Worm (Caenorhabditis elegans): ENCODE measurements around the gene bgal-2.
A peak's percentile ranks its signal among the peaks of the same experiment; 100 is the strongest.

bgal-2 gene

ce11 chrX:6784181-6784580 is at the start of gene bgal-2:
TSS of gene bgal-2 (plus strand) at chrX:6784411.
- no peak for TF ChIP-seq tab-1 (GFP tag; IDR thresholded peaks at IDR 0.05)
- TF ChIP-seq ztf-29 (GFP tag; IDR thresholded peaks at IDR 0.05): no peak
- TF ChIP-seq med-1 (GFP tag; optimal IDR thresholded peaks at IDR 0.05; ENCODE audit: insufficient read depth): no peak
- no peak for TF ChIP-seq ztf-23 (GFP tag; IDR thresholded peaks at IDR 0.05)
- no peak for TF ChIP-seq T22C8.4 (GFP tag; IDR thresholded peaks at IDR 0.05)
- no peak for TF ChIP-seq cog-1 (tag; optimal IDR thresholded peaks at IDR 0.05)

ce11 chrX:6735494-6735893 is 48.7 kb upstream of the bgal-2 start:
- TF ChIP-seq ztf-23 (GFP tag; IDR thresholded peaks at IDR 0.05) (no peak), klf-2 (GFP tag; conservative IDR thresholded peaks at IDR 0.05) (no peak), med-1 (GFP tag; optimal IDR thresholded peaks at IDR 0.05; ENCODE audit: insufficient read depth) (no peak), cog-1 (tag; optimal IDR thresholded peaks at IDR 0.05) (no peak), ztf-29 (GFP tag; IDR thresholded peaks at IDR 0.05) (no peak), flt-1 (GFP tag; IDR thresholded peaks at IDR 0.05) (no peak)

ce11 chrX:6736358-6736991 is 47.7 kb upstream of the bgal-2 start:
- TF ChIP-seq ref-1 (GFP tag; conservative IDR thresholded peaks at IDR 0.05): no peak
- no peak for TF ChIP-seq klf-2 (GFP tag; conservative IDR thresholded peaks at IDR 0.05)
- TF ChIP-seq T22C8.4 (GFP tag; IDR thresholded peaks at IDR 0.05): no peak
- TF ChIP-seq med-1 (GFP tag; optimal IDR thresholded peaks at IDR 0.05; ENCODE audit: insufficient read depth): no peak
- no peak for TF ChIP-seq cog-1 (tag; optimal IDR thresholded peaks at IDR 0.05)
- no peak for TF ChIP-seq tab-1 (GFP tag; IDR thresholded peaks at IDR 0.05)
- TF ChIP-seq flt-1 (GFP tag; IDR thresholded peaks at IDR 0.05): no peak
- no peak for TF ChIP-seq ztf-23 (GFP tag; IDR thresholded peaks at IDR 0.05)
- no peak for TF ChIP-seq ztf-29 (GFP tag; IDR thresholded peaks at IDR 0.05)

- TF ChIP-seq flt-1 (GFP tag; IDR thresholded peaks at IDR 0.05) (no peak), T22C8.4 (GFP tag; IDR thresholded peaks at IDR 0.05) (no peak), cog-1 (tag; optimal IDR thresholded peaks at IDR 0.05) (peak; percentile 64), tab-1 (GFP tag; IDR thresholded peaks at IDR 0.05) (no peak), ztf-23 (GFP tag; IDR thresholded peaks at IDR 0.05) (no peak), ref-1 (GFP tag; conservative IDR thresholded peaks at IDR 0.05) (no peak)
Measured at ce11 chrX:6737329-6738008, 46.7 kb upstream of the bgal-2 start.

- TF ChIP-seq ztf-23 (GFP tag; IDR thresholded peaks at IDR 0.05) (no peak), klf-2 (GFP tag; conservative IDR thresholded peaks at IDR 0.05) (no peak)
Measured at ce11 chrX:6738535-6738934, 45.7 kb upstream of the bgal-2 start.

- TF ChIP-seq ref-1 (GFP tag; conservative IDR thresholded peaks at IDR 0.05): no peak
- TF ChIP-seq ztf-29 (GFP tag; IDR thresholded peaks at IDR 0.05): no peak
- TF ChIP-seq med-1 (GFP tag; optimal IDR thresholded peaks at IDR 0.05; ENCODE audit: insufficient read depth): no peak
- TF ChIP-seq flt-1 (GFP tag; IDR thresholded peaks at IDR 0.05): no peak
Measured at ce11 chrX:6739034-6740008, 44.9 kb upstream of the bgal-2 start.

- TF ChIP-seq ref-1 (GFP tag; conservative IDR thresholded peaks at IDR 0.05) (no peak), med-1 (GFP tag; optimal IDR thresholded peaks at IDR 0.05; ENCODE audit: insufficient read depth) (no peak), cog-1 (tag; optimal IDR thresholded peaks at IDR 0.05) (no peak), flt-1 (GFP tag; IDR thresholded peaks at IDR 0.05) (no peak), klf-2 (GFP tag; conservative IDR thresholded peaks at IDR 0.05) (no peak), tab-1 (GFP tag; IDR thresholded peaks at IDR 0.05) (no peak), ztf-29 (GFP tag; IDR thresholded peaks at IDR 0.05) (no peak), T22C8.4 (GFP tag; IDR thresholded peaks at IDR 0.05) (no peak), ztf-23 (GFP tag; IDR thresholded peaks at IDR 0.05) (no peak)
Measured at ce11 chrX:6740282-6740982, 43.8 kb upstream of the bgal-2 start.

ce11 chrX:6740983-6741365 is 43.2 kb upstream of the bgal-2 start:
- TF ChIP-seq ref-1 (GFP tag; conservative IDR thresholded peaks at IDR 0.05) (no peak), med-1 (GFP tag; optimal IDR thresholded peaks at IDR 0.05; ENCODE audit: insufficient read depth) (no peak), klf-2 (GFP tag; conservative IDR thresholded peaks at IDR 0.05) (no peak), flt-1 (GFP tag; IDR thresholded peaks at IDR 0.05) (no peak)

- TF ChIP-seq tab-1 (GFP tag; IDR thresholded peaks at IDR 0.05) (no peak), klf-2 (GFP tag; conservative IDR thresholded peaks at IDR 0.05) (no peak), T22C8.4 (GFP tag; IDR thresholded peaks at IDR 0.05) (no peak), med-1 (GFP tag; optimal IDR thresholded peaks at IDR 0.05; ENCODE audit: insufficient read depth) (no peak), ref-1 (GFP tag; conservative IDR thresholded peaks at IDR 0.05) (no peak), cog-1 (tag; optimal IDR thresholded peaks at IDR 0.05) (no peak), ztf-29 (GFP tag; IDR thresholded peaks at IDR 0.05) (no peak), flt-1 (GFP tag; IDR thresholded peaks at IDR 0.05) (no peak), ztf-23 (GFP tag; IDR thresholded peaks at IDR 0.05) (no peak)
Measured at ce11 chrX:6741532-6741931, 42.7 kb upstream of the bgal-2 start.

All from whole organism, midembryonic.